Worm (Caenorhabditis elegans) whole organism, mixed stage, embryonic: ENCODE measurements around the gene T22E5.1.

Experiments used
- ces-1 ChIP-seq: fragments of 150-350 bp; optimal IDR thresholded peaks from 2 replicates; lab custom pipeline; 2014; ENCODE audit warnings: missing biosample characterization, missing genetic modification reagents, missing genetic modification characterization
- drap-1 ChIP-seq: fragments of 200-800 bp; sonication (Bioruptor generic); optimal IDR thresholded peaks from 3 replicates; lab custom pipeline; 2018; ENCODE audit warnings: mild to moderate bottlenecking, missing genetic modification characterization, missing compliant biosample characterization
- lsy-2 ChIP-seq: fragments of 150-350 bp; optimal IDR thresholded peaks from 2 replicates; lab custom pipeline; 2014; ENCODE audit warnings: missing biosample characterization, missing genetic modification characterization
- mls-2 ChIP-seq: sonication (generic microtip); optimal IDR thresholded peaks from 2 replicates; lab custom pipeline; 2016; ENCODE audit warnings: mild to moderate bottlenecking, missing genetic modification characterization, moderate library complexity, missing compliant biosample characterization

DNA sequence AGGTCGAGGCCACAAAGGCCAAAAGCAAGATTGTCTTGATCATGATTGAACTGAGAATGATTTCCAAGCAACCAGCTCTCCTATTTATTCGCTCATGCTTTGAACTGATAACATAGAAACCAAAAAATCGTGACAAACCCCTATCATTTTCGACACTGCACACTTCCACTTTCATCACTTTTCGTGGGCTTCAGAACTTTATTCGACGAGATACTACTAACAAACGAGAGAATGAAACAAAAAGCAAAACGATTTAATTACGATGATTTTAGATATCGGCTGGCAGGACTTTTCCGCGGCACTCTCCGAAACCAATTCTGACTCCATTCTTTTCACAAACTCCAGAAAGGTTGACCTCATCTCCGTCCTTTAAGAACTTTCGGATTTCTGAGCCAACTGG, 33.9 kb downstream of the T22E5.1 start, which contains the start of gene asp-14:
- TF ChIP-seq lsy-2 (no peak), ces-1 (GFP tag; lab: Kevin White, UChicago) (no peak), drap-1 (no peak), mls-2 (tag; lab: Kevin White, UChicago) (no peak)
